Worm (Caenorhabditis elegans) whole organism, young adult: ENCODE results near the gene rei-2.
A peak's percentile ranks its signal among the peaks of the same experiment; 100 is the strongest.

ENCODE experiments used
- B0019.2 ChIP-seq: fragments of 200-800 bp; sonication (Bioruptor generic); conservative IDR thresholded peaks from 2 replicates; pipeline ENCODE4 v1.3.6; 2022; ENCODE audit warnings: missing genetic modification reagents, missing genetic modification characterization, missing compliant biosample characterization
- B0336.3 ChIP-seq: fragments of 200-800 bp; sonication (Bioruptor generic); IDR thresholded peaks from 2 replicates; pipeline ENCODE4 v1.3.6; 2022; ENCODE audit warnings: missing genetic modification characterization, missing compliant biosample characterization
- C17E4.6 ChIP-seq: fragments of 200-800 bp; sonication (Bioruptor generic); IDR thresholded peaks from 2 replicates; pipeline ENCODE4 v1.3.6; 2022; ENCODE audit warnings: missing genetic modification reagents, missing genetic modification characterization, missing compliant biosample characterization
- Y53F4B.3 ChIP-seq: fragments of 200-800 bp; sonication (Bioruptor generic); IDR thresholded peaks from 2 replicates; pipeline ENCODE4 v1.3.6; 2022; ENCODE audit warnings: missing genetic modification reagents, missing genetic modification characterization, missing compliant biosample characterization
- Y67H2A.10 ChIP-seq: fragments of 200-800 bp; sonication (Bioruptor generic); conservative IDR thresholded peaks from 2 replicates; pipeline ENCODE4 v1.3.6; 2022; ENCODE audit warnings: missing genetic modification reagents, missing genetic modification characterization, missing compliant biosample characterization
- Y95B8A.8 ChIP-seq: fragments of 200-800 bp; sonication (Bioruptor generic); IDR thresholded peaks from 2 replicates; pipeline ENCODE4 v1.3.6; 2022; ENCODE audit warnings: missing genetic modification reagents, missing genetic modification characterization, missing compliant biosample characterization
- akir-1 ChIP-seq: fragments of 200-800 bp; sonication (Bioruptor generic); optimal IDR thresholded peaks from 2 replicates; lab custom pipeline; 2018; ENCODE audit warnings: mild to moderate bottlenecking, missing genetic modification characterization, moderate library complexity, missing compliant biosample characterization
- aptf-3 ChIP-seq: fragments of 200-800 bp; sonication (Bioruptor generic); IDR thresholded peaks from 2 replicates; pipeline ENCODE4 v1.3.6; 2022; ENCODE audit warnings: missing genetic modification characterization, missing compliant biosample characterization
- cebp-1 ChIP-seq, 2 experiments: fragments of 200-800 bp in 1 of 2; sonication (Bioruptor generic) in 1 of 2; sonication (generic microtip) in 1 of 2; IDR thresholded peaks in 1 of 2; optimal IDR thresholded peaks in 1 of 2; 2 replicates each; pipeline versions ENCODE4 v1.3.6 to Lab custom; 2017 to 2022; ENCODE audit warnings: missing compliant biosample characterization in 2 of 2, missing genetic modification characterization in 2 of 2, mild to moderate bottlenecking in 1 of 2, missing genetic modification reagents in 1 of 2, moderate library complexity in 1 of 2
- cebp-2 ChIP-seq: fragments of 200-800 bp; sonication (Bioruptor generic); IDR thresholded peaks from 2 replicates; pipeline ENCODE4 v1.3.6; 2022; ENCODE audit warnings: missing genetic modification characterization, missing compliant biosample characterization
- ceh-100 ChIP-seq: fragments of 200-800 bp; sonication (Bioruptor generic); IDR thresholded peaks from 2 replicates; pipeline ENCODE4 v1.3.6; 2022; ENCODE audit warnings: missing genetic modification reagents, missing genetic modification characterization, missing compliant biosample characterization
- ekl-4 ChIP-seq: fragments of 200-800 bp; sonication (Bioruptor generic); IDR thresholded peaks from 2 replicates; pipeline ENCODE4 v1.3.6; 2022; ENCODE audit warnings: missing genetic modification reagents, missing genetic modification characterization, missing compliant biosample characterization
- hmg-1.2 ChIP-seq: fragments of 200-800 bp; sonication (Bioruptor generic); IDR thresholded peaks from 2 replicates; pipeline ENCODE4 v1.3.6; 2022; ENCODE audit warnings: missing genetic modification reagents, missing genetic modification characterization, missing compliant biosample characterization
- hsf-1 ChIP-seq: fragments of 200-800 bp; sonication (Bioruptor generic); IDR thresholded peaks from 2 replicates; pipeline ENCODE4 v1.3.6; 2022; ENCODE audit warnings: missing genetic modification reagents, missing genetic modification characterization, missing compliant biosample characterization
- lag-1 ChIP-seq: fragments of 200-800 bp; sonication (Bioruptor generic); IDR thresholded peaks from 2 replicates; pipeline ENCODE4 v1.3.6; 2022; ENCODE audit warnings: missing genetic modification reagents, missing genetic modification characterization, missing compliant biosample characterization
- let-607 ChIP-seq, 2 experiments: fragments of 200-800 bp in 1 of 2; sonication (Bioruptor generic) in 1 of 2; sonication (generic microtip) in 1 of 2; optimal IDR thresholded peaks; 2 replicates each; lab custom pipeline; 2016 to 2018; ENCODE audit warnings: mild to moderate bottlenecking in 2 of 2, missing compliant biosample characterization in 2 of 2, missing genetic modification characterization in 2 of 2, moderate library complexity in 2 of 2, missing genotype in 1 of 2
- lin-26 ChIP-seq: fragments of 200-800 bp; sonication (Bioruptor generic); IDR thresholded peaks from 2 replicates; pipeline ENCODE4 v1.3.6; 2022; ENCODE audit warnings: missing genetic modification reagents, missing genetic modification characterization, missing compliant biosample characterization
- lsl-1 ChIP-seq: fragments of 200-800 bp; sonication (Bioruptor generic); optimal IDR thresholded peaks from 2 replicates; lab custom pipeline; 2018; ENCODE audit warnings: mild to moderate bottlenecking, missing genetic modification characterization, moderate library complexity, missing compliant biosample characterization
- madf-8 ChIP-seq: fragments of 200-800 bp; sonication (Bioruptor generic); conservative IDR thresholded peaks from 2 replicates; pipeline ENCODE4 v1.3.6; 2022; ENCODE audit warnings: missing genetic modification reagents, missing genetic modification characterization, missing compliant biosample characterization
- mes-4 ChIP-seq: sonication (generic microtip); optimal IDR thresholded peaks from 2 replicates; lab custom pipeline; 2016; ENCODE audit warnings: missing genotype, missing genetic modification characterization, missing compliant biosample characterization
- mxl-1 ChIP-seq: sonication (generic microtip); optimal IDR thresholded peaks from 2 replicates; lab custom pipeline; 2016; ENCODE audit warnings: missing genetic modification characterization, missing compliant biosample characterization
- nhr-27 ChIP-seq: fragments of 200-800 bp; sonication (Bioruptor generic); optimal IDR thresholded peaks from 2 replicates; lab custom pipeline; 2018; ENCODE audit warnings: mild to moderate bottlenecking, missing genetic modification characterization, moderate library complexity, missing compliant biosample characterization
- pbrm-1 ChIP-seq: fragments of 200-800 bp; sonication (Bioruptor generic); IDR thresholded peaks from 2 replicates; pipeline ENCODE4 v1.3.6; 2022; ENCODE audit warnings: missing genetic modification reagents, missing genetic modification characterization, missing compliant biosample characterization
- rec-8 ChIP-seq, 2 experiments: sonication (generic microtip); optimal IDR thresholded peaks; 2 replicates each; lab custom pipeline; 2016; ENCODE audit warnings: mild to moderate bottlenecking in 2 of 2, missing genetic modification characterization in 2 of 2, missing genetic modification reagents in 2 of 2, missing genotype in 2 of 2, missing biosample characterization in 1 of 2, missing compliant biosample characterization in 1 of 2, moderate library complexity in 1 of 2
- rpc-1 ChIP-seq, 2 experiments: fragments of 150-350 bp in 1 of 2; sonication (generic microtip) in 1 of 2; optimal IDR thresholded peaks; 2 replicates each; lab custom pipeline; 2014 to 2018; ENCODE audit warnings: missing biosample characterization in 1 of 2, missing genetic modification characterization in 1 of 2, missing genetic modification reagents in 1 of 2, missing genotype in 1 of 2
- snpc-1.1 ChIP-seq: sonication (generic microtip); optimal IDR thresholded peaks from 2 replicates; lab custom pipeline; 2017; ENCODE audit warnings: missing genetic modification characterization, mild to moderate bottlenecking, missing compliant biosample characterization, antibody characterized with exemption, moderate library complexity, missing genotype, missing genetic modification reagents; ENCODE audit not compliant: insufficient read depth
- tbp1 ChIP-seq: fragments of 200-800 bp; sonication (Bioruptor generic); optimal IDR thresholded peaks from 2 replicates; lab custom pipeline; 2018; ENCODE audit warnings: mild to moderate bottlenecking, missing genetic modification characterization, missing compliant biosample characterization
- tbx-9 ChIP-seq: sonication (generic microtip); optimal IDR thresholded peaks from 2 replicates; lab custom pipeline; 2016; ENCODE audit warnings: borderline replicate concordance, missing genetic modification characterization, inconsistent platforms, missing compliant biosample characterization
- unc-62 ChIP-seq: fragments of 150-350 bp; optimal IDR thresholded peaks from 2 replicates; lab custom pipeline; 2014; ENCODE audit warnings: missing biosample characterization, missing genetic modification reagents, missing genetic modification characterization
- zfh-2 ChIP-seq: fragments of 200-800 bp; sonication (Bioruptor generic); conservative IDR thresholded peaks from 2 replicates; pipeline ENCODE4 v1.3.6; 2022; ENCODE audit warnings: missing genetic modification reagents, missing genetic modification characterization, missing compliant biosample characterization
- ztf-25 ChIP-seq: fragments of 200-800 bp; sonication (Bioruptor generic); IDR thresholded peaks from 2 replicates; pipeline ENCODE4 v1.3.6; 2022; ENCODE audit warnings: missing genetic modification reagents, missing genetic modification characterization, missing compliant biosample characterization
- ztf-28 ChIP-seq: fragments of 200-800 bp; sonication (Bioruptor generic); IDR thresholded peaks from 2 replicates; pipeline ENCODE4 v1.3.6; 2022; ENCODE audit warnings: missing genetic modification reagents, missing genetic modification characterization, missing compliant biosample characterization
- ztf-3 ChIP-seq: fragments of 200-800 bp; sonication (Bioruptor generic); optimal IDR thresholded peaks from 2 replicates; lab custom pipeline; 2018; ENCODE audit warnings: mild to moderate bottlenecking, missing genetic modification characterization, missing compliant biosample characterization

rei-2 gene

DNA sequence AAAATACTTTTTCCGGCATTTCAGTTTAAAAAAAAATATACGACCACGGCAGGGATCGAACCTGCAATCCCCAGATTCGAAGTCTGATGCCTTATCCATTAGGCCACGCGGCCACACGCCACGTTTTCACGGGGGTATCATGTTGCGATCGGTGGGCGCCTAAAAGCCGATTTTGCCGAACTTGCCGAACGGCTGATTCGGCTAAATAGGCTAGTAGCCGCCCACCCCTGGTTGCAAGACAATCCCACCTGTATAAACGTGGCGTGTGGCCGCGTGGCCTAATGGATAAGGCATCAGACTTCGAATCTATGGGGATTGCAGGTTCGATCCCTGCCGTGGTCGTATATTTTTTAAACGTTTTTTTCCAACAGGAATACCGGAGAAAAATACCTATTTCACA lies 1.2 kb upstream of the rei-2 start:
- peak; percentile 49; the same call in 1 of the 2 replicates for TF ChIP-seq pbrm-1
- TF ChIP-seq rpc-1 (optimal IDR thresholded peaks at IDR 0.05; lab: Kevin White, UChicago) = peak; percentile 30
- TF ChIP-seq rpc-1 (tag; optimal IDR thresholded peaks at IDR 0.05; lab: Kevin White, UChicago) = peak; percentile 65
- TF ChIP-seq tbp1 (GFP tag; lab: Kevin White, UChicago) = peak; percentile 74
- 0 out of 2 replicates have a peak, but pooled peaks have one; percentile 45 for TF ChIP-seq cebp-2 (GFP tag; lab: Robert Waterston, UW)
- TF ChIP-seq Y95B8A.8 (GFP tag; lab: Robert Waterston, UW) = 0 out of 2 replicates have a peak, but pooled peaks have one; percentile 33
- peak; percentile 57; the same call in 1 of the 2 replicates for TF ChIP-seq lin-26 (GFP tag; lab: Robert Waterston, UW)
- TF ChIP-seq ztf-3 (GFP tag; lab: Kevin White, UChicago) = no peak
- TF ChIP-seq mxl-1 (tag; lab: Kevin White, UChicago) = no peak
- 0 out of 2 replicates have a peak, but pooled peaks have one; percentile 39 for TF ChIP-seq ekl-4
- TF ChIP-seq ztf-25 = 0 out of 2 replicates have a peak, but pooled peaks have one; percentile 26
- TF ChIP-seq hmg-1.2 (GFP tag; lab: Robert Waterston, UW) = peak; percentile 30
- peak; percentile 20; the same call in 1 of the 2 replicates for TF ChIP-seq B0019.2 (GFP tag; lab: Robert Waterston, UW)
- 0 out of 2 replicates have a peak, but pooled peaks have one; percentile 20 for TF ChIP-seq ceh-100
- no peak for TF ChIP-seq rec-8 (tag; optimal IDR thresholded peaks at IDR 0.05; lab: Kevin White, UChicago)

DNA sequence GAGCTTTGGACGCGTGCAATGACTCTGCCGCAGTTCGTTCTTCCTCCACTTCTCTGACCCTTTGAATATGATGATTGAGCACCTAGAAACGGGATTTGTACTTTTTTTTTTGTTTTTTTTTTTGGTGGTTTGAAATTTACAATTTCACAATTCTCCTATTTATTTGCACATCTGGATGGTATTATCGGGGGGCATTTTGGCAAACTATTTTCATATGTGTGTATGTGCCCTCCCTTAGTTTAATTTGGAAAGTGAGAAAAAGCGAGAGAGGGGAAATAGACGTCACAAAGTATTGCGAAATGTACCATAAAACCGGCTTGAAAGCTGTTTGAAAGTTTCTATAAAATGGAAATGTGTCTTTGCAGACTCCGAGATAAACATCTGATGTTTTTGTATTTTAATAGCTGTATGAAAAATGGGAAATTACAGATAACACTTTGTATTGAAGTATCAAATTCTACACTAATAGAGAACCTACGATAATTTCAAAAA lies 1.5 kb downstream of the rei-2 start:
- TF ChIP-seq B0336.3 = no peak
- TF ChIP-seq cebp-1 (GFP tag; IDR thresholded peaks at IDR 0.05; lab: Robert Waterston, UW) = no peak
- TF ChIP-seq cebp-1 (tag; optimal IDR thresholded peaks at IDR 0.05; lab: Kevin White, UChicago) = peak; percentile 89

DNA sequence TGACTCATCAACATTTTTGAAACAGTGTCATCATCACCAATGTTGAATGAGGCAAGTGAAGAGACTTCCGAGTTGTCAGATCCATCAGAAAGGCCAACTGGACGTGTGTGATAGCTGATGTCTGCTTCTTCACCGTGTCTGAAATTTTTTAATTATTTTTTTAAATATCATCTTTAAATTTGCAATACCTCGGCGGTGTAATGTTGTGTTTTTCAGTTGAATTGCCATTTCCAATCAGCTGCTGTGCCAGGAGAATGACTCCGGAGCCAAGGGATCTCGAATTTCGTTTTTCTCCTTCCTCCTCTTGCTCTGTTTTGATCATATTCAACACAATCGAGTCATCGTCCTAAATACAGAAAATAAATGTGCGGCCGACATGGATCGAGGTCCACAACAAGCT lies 2.9 kb downstream of the rei-2 start:
- no peak for TF ChIP-seq madf-8 (GFP tag; lab: Robert Waterston, UW)
- no peak for TF ChIP-seq lsl-1 (GFP tag; lab: Kevin White, UChicago)

DNA sequence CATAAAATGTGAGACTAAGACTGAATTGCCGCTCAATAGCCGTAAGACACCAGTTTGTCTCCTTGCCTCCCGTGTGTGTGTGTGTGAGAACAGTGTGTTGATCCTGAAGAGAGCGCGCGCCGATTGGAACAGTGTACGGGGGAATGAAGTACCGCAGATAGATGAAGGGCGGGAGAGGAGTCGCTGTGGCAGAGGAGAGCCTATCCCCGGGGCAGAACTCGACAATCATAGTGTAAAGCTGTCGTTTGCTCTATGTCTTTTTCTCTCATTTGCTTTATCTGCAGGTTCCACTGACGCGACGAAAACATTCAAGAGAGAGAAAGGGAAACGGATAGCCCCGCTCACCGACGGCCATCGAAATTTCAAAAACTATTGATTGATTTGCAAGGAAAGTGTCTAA lies 6.0 kb downstream of the rei-2 start:
- peak; percentile 59 for TF ChIP-seq zfh-2
- TF ChIP-seq hsf-1 (GFP tag; lab: Robert Waterston, UW) = no peak

DNA sequence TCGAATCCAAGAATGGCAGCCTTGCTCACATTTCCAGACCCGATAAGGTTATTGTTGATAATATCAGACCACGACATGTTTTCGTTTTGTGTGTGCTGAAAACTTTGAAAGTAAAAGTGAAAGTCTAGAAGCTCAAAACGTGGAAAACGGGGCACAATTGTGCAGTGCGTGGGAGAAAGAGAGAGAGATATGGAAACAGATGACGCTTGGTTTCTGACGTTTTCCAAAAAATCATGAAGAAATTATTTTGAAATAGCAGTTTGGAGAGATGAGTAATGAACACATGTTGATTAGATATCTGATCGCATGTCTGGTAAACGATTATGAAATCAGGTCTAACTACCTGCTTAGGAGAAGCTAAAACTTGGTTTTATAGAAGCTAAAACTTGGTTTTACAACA lies 7.4 kb downstream of the rei-2 start, which contains the start of gene pfn-3:
pfn-3 (minus strand) TSS at position 101 of the 400 bp plus-strand sequence.
- TF ChIP-seq cebp-1 (GFP tag; IDR thresholded peaks at IDR 0.05; lab: Robert Waterston, UW) (no peak), cebp-1 (tag; optimal IDR thresholded peaks at IDR 0.05; lab: Kevin White, UChicago) (peak; percentile 41), mxl-1 (tag; lab: Kevin White, UChicago) (no peak), mes-4 (tag; lab: Kevin White, UChicago) (no peak)

DNA sequence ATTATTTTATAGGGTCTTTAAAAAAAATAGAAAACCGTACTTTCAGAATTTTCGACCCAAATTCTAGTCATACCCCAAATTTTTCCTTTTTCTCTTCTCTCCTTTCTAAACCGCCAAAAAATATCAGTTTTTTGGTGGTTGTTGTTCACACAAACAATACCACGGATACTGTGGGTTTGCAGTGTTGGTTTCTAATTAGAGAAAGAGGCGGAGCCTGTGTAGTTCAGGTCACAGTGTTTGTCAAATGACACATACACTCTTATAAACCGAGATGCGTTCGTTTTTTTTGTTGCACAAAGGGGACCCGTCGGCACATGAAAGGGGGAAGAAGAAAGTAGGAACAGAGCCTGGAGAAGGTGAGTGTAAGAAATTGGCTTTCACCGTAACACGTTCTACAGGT lies 15.8 kb downstream of the rei-2 start, which contains the start of gene lim-6:
lim-6 (plus strand) TSS at position 301 of the 400 bp plus-strand sequence.
- TF ChIP-seq ztf-28 (GFP tag; lab: Robert Waterston, UW) (no peak), unc-62 (no peak), Y67H2A.10 (GFP tag; lab: Robert Waterston, UW) (no peak), akir-1 (no peak), Y53F4B.3 (no peak), lag-1 (GFP tag; lab: Robert Waterston, UW) (no peak), let-607 (tag; optimal IDR thresholded peaks at IDR 0.05; lab: Kevin White, UChicago) (no peak), snpc-1.1 (tag; lab: Kevin White, UChicago) (no peak), C17E4.6 (GFP tag; lab: Robert Waterston, UW) (no peak), tbx-9 (tag; lab: Kevin White, UChicago) (no peak), hmg-1.2 (GFP tag; lab: Robert Waterston, UW) (no peak), aptf-3 (GFP tag; lab: Robert Waterston, UW) (no peak), nhr-27 (no peak)
